Fruit fly (Drosophila melanogaster): Measurements from ENCODE around the gene cdm.

cdm gene

dm6 chr3R:18215300-18215699 is 32.0 kb upstream of the cdm start (continued):
- TF ChIP-seq CG9876 (GFP tag; optimal IDR thresholded peaks at IDR 0.05) (peak; percentile 26), CG10366 (GFP tag; IDR thresholded peaks at IDR 0.05) (no peak), CG13287 (GFP tag; IDR thresholded peaks at IDR 0.05; ENCODE audit: partially characterized antibody) (peak; percentile 91), YL-1 (GFP tag; optimal IDR thresholded peaks at IDR 0.05) (no peak), CG13624 (GFP tag; optimal IDR thresholded peaks at IDR 0.05) (no peak), ranshi (GFP tag; IDR thresholded peaks at IDR 0.05) (no peak), Bgb (GFP tag; IDR thresholded peaks at IDR 0.05; ENCODE audit: partially characterized antibody) (peak; percentile 81), Dek (tag; optimal IDR thresholded peaks at IDR 0.05) (peak; percentile 23), Myb (GFP tag; optimal IDR thresholded peaks at IDR 0.05) (peak; percentile 53), Nf-YC (tag; optimal IDR thresholded peaks at IDR 0.05) (no peak), CG2120 (GFP tag; optimal IDR thresholded peaks at IDR 0.05) (peak; percentile 75), unc-4 (GFP tag; IDR thresholded peaks at IDR 0.05; ENCODE audit: partially characterized antibody) (peak; percentile 87), Jarid2 (GFP tag; optimal IDR thresholded peaks at IDR 0.05) (no peak), HLHmδ (GFP tag; optimal IDR thresholded peaks at IDR 0.05) (no peak), HmgZ (tag; optimal IDR thresholded peaks at IDR 0.05) (peak; percentile 46), CG9817 (tag; optimal IDR thresholded peaks at IDR 0.05) (peak; percentile 26), kah (GFP tag; optimal IDR thresholded peaks at IDR 0.05) (no peak), CG3065 (GFP tag; optimal IDR thresholded peaks at IDR 0.05) (no peak), Mrtf (GFP tag; IDR thresholded peaks at IDR 0.05) (no peak), CG7786 (GFP tag; optimal IDR thresholded peaks at IDR 0.05) (peak; percentile 42), CG16813 (GFP tag; IDR thresholded peaks at IDR 0.05; ENCODE audit: partially characterized antibody) (peak; percentile 65), pzg (GFP tag; optimal IDR thresholded peaks at IDR 0.05) (peak; percentile 55), Sox102F (GFP tag; optimal IDR thresholded peaks at IDR 0.05) (peak; percentile 40), Xbp1 (GFP tag; optimal IDR thresholded peaks at IDR 0.05) (peak; percentile 57), CG32767 (GFP tag; IDR thresholded peaks at IDR 0.05) (peak; percentile 33; the same call in 1 of the 2 replicates), trh (GFP tag; optimal IDR thresholded peaks at IDR 0.05) (no peak), salm (tag; optimal IDR thresholded peaks at IDR 0.05) (no peak), chif (GFP tag; optimal IDR thresholded peaks at IDR 0.05) (peak in 1 of 2 experiments; percentile 19), CG18011 (GFP tag; optimal IDR thresholded peaks at IDR 0.05) (no peak), onecut (GFP tag; IDR thresholded peaks at IDR 0.05) (no peak), Trl (optimal IDR thresholded peaks at IDR 0.05) (no peak), Trl (GFP tag; optimal IDR thresholded peaks at IDR 0.05) (no peak), CG6765 (GFP tag; optimal IDR thresholded peaks at IDR 0.05) (no peak), Atf6 (GFP tag; IDR thresholded peaks at IDR 0.05) (peak; percentile 10; the same call in 1 of the 2 replicates)

DNA sequence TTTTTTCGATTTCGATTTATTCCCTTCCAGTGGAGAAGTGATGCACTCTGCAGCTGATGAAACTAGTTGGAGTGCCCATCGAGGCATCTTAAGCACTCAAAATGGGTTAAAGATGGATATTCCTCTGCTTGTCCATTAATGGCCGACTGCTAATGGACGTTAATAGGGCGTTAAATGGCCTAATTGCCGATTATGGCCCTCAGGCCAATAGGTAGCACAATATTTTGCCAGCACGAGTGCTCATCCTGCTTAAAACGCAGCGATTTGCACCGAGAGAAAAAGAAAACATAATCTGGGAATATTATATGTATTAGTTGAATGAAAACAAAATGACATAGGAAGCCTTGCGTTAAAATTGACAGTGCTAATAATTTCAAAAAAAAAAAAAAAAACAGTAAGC is 25.2 kb upstream of the cdm start, which contains the start of gene CG44158:
TSS of gene CG44158 (plus strand) at position 301 of the 400 bp plus-strand sequence.
- TF ChIP-seq CG13624 (GFP tag; optimal IDR thresholded peaks at IDR 0.05) = no peak
- TF ChIP-seq Ets65A (GFP tag) = peak; percentile 59
- no peak for TF ChIP-seq Atf-2 (GFP tag; optimal IDR thresholded peaks at IDR 0.05)
- TF ChIP-seq CG13894 (tag; optimal IDR thresholded peaks at IDR 0.05) = no peak

DNA sequence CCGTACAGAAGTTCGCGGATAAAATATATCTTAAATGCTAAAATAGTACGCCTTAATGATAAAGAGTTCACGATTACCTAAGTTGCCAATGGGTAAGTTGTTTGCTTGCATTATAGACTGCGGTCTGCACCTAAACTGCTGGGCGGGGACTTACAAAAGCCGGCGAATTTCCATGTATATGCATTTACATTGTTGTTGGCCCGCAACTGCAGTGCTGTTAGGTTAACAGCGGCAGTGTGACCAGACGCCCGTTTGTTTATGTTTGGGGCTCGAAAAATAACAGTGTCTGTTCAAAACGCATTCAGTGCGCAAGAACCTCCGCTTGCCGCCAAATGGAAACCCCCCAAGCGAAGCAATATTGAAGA is 16.6 kb upstream of the cdm start:
- TF ChIP-seq sc (optimal IDR thresholded peaks at IDR 0.05) (no peak), sc (GFP tag; optimal IDR thresholded peaks at IDR 0.05) (no peak), YL-1 (GFP tag; optimal IDR thresholded peaks at IDR 0.05) (no peak), CG11560 (tag; IDR thresholded peaks at IDR 0.05) (no peak), ind (GFP tag; optimal IDR thresholded peaks at IDR 0.05) (no peak), D19A (tag; optimal IDR thresholded peaks at IDR 0.05) (no peak), gce (GFP tag; IDR thresholded peaks at IDR 0.05) (no peak), Hmr (GFP tag; optimal IDR thresholded peaks at IDR 0.05) (no peak), CG15601 (tag; optimal IDR thresholded peaks at IDR 0.05) (peak; percentile 43), ken (GFP tag; IDR thresholded peaks at IDR 0.05) (no peak), stwl (tag; optimal IDR thresholded peaks at IDR 0.05) (peak; percentile 84), CG11398 (GFP tag; optimal IDR thresholded peaks at IDR 0.05) (no peak), CG10274 (GFP tag; optimal IDR thresholded peaks at IDR 0.05) (no peak), D (optimal IDR thresholded peaks at IDR 0.05) (peak; percentile 6), D (GFP tag; optimal IDR thresholded peaks at IDR 0.05) (no peak), gcm (GFP tag; optimal IDR thresholded peaks at IDR 0.05) (no peak)
